Worm (Caenorhabditis elegans): ENCODE data around the gene Y41G9A.17.

Gene Y41G9A.17

ce11 chrX:2999652-3000051, at the start of gene Y41G9A.17:
Gene Y41G9A.17 (minus strand): TSS chrX:2999752.
- no peak for TF ChIP-seq unc-62 (GFP tag; optimal IDR thresholded peaks at IDR 0.05)

ce11 chrX:3049233-3049632, 49.7 kb upstream of the Y41G9A.17 start:
- no peak for TF ChIP-seq unc-62 (GFP tag; optimal IDR thresholded peaks at IDR 0.05)

- no peak for TF ChIP-seq unc-62 (GFP tag; optimal IDR thresholded peaks at IDR 0.05)
Measured at ce11 chrX:3048696-3049095, 49.1 kb upstream of the Y41G9A.17 start.

ce11 chrX:3047224-3047623, 47.7 kb upstream of the Y41G9A.17 start:
- TF ChIP-seq unc-62 (GFP tag; optimal IDR thresholded peaks at IDR 0.05): no peak

- no peak for TF ChIP-seq unc-62 (GFP tag; optimal IDR thresholded peaks at IDR 0.05)
Measured at ce11 chrX:3045466-3045865, 45.9 kb upstream of the Y41G9A.17 start, which contains the start of gene cnnm-3. Gene cnnm-3 (minus strand): TSS chrX:3045847.

ce11 chrX:3040609-3041008, 41.1 kb upstream of the Y41G9A.17 start:
- TF ChIP-seq unc-62 (GFP tag; optimal IDR thresholded peaks at IDR 0.05): no peak

- no peak for TF ChIP-seq unc-62 (GFP tag; optimal IDR thresholded peaks at IDR 0.05)
Measured at ce11 chrX:3040021-3040420, 40.5 kb upstream of the Y41G9A.17 start.

- TF ChIP-seq unc-62 (GFP tag; optimal IDR thresholded peaks at IDR 0.05): peak; percentile 7
Measured at ce11 chrX:3035972-3036379, 36.4 kb upstream of the Y41G9A.17 start.

ce11 chrX:3034203-3034602, 34.7 kb upstream of the Y41G9A.17 start, which contains the start of gene M02F4.2:
Gene M02F4.2 (minus strand): TSS chrX:3034303.
- no peak for TF ChIP-seq unc-62 (GFP tag; optimal IDR thresholded peaks at IDR 0.05)

ce11 chrX:3033492-3033891, 33.9 kb upstream of the Y41G9A.17 start:
- TF ChIP-seq unc-62 (GFP tag; optimal IDR thresholded peaks at IDR 0.05): no peak

ce11 chrX:3031484-3031883, 31.9 kb upstream of the Y41G9A.17 start, which contains the start of gene clec-265:
Gene clec-265 (plus strand): TSS chrX:3031783.
- TF ChIP-seq unc-62 (GFP tag; optimal IDR thresholded peaks at IDR 0.05): no peak

ce11 chrX:3029030-3029429, 29.5 kb upstream of the Y41G9A.17 start, which contains the start of gene M02F4.1:
Gene M02F4.1 (minus strand): TSS chrX:3029130.
- TF ChIP-seq unc-62 (GFP tag; optimal IDR thresholded peaks at IDR 0.05): no peak

- no peak for TF ChIP-seq unc-62 (GFP tag; optimal IDR thresholded peaks at IDR 0.05)
Measured at ce11 chrX:3025145-3025544, 25.6 kb upstream of the Y41G9A.17 start.

- TF ChIP-seq unc-62 (GFP tag; optimal IDR thresholded peaks at IDR 0.05): no peak
Measured at ce11 chrX:3024637-3025113, 25.1 kb upstream of the Y41G9A.17 start, which contains the start of gene aqp-7. Gene aqp-7 (plus strand): TSS chrX:3025063.

ce11 chrX:3023552-3024183, 24.1 kb upstream of the Y41G9A.17 start:
- TF ChIP-seq unc-62 (GFP tag; optimal IDR thresholded peaks at IDR 0.05): no peak

ce11 chrX:3022330-3023088, 23.0 kb upstream of the Y41G9A.17 start:
- TF ChIP-seq unc-62 (GFP tag; optimal IDR thresholded peaks at IDR 0.05): no peak

- TF ChIP-seq unc-62 (GFP tag; optimal IDR thresholded peaks at IDR 0.05): no peak
Measured at ce11 chrX:3021466-3021865, 21.9 kb upstream of the Y41G9A.17 start.
